Worm (Caenorhabditis elegans) whole organism, dauer: ENCODE results near the gene Y69A2AR.31.

Experiments used
- unc-62 ChIP-seq: sonication (generic microtip); optimal IDR thresholded peaks from 2 replicates; lab custom pipeline; 2017; ENCODE audit warnings: missing biosample characterization, missing genetic modification reagents, missing genetic modification characterization

Gene Y69A2AR.31

DNA sequence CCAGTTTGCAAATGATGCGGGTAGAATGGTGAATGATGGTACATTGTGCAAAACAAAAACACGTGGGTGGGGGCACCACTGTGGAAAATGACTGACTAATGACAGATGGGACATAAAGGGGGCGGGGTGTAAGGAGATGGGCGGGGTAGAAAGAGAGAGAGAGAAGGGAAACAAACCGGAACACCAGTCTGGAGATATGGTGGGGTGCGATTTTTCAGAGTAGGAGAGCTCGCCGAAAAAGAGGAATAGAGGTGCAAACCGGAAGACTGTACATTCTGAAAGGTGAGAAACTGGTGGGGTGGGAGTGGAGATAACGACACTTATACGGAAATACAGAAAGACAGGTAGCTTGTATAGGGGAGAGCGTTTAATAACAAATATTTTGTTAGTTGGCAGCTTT lies 35.6 kb downstream of the Y69A2AR.31 start, which contains the start of gene ngn-1:
TSS of gene ngn-1 (minus strand) at position 101 of the 400 bp plus-strand sequence.
- no peak for TF ChIP-seq unc-62 (GFP tag; lab: Kevin White, UChicago)

DNA sequence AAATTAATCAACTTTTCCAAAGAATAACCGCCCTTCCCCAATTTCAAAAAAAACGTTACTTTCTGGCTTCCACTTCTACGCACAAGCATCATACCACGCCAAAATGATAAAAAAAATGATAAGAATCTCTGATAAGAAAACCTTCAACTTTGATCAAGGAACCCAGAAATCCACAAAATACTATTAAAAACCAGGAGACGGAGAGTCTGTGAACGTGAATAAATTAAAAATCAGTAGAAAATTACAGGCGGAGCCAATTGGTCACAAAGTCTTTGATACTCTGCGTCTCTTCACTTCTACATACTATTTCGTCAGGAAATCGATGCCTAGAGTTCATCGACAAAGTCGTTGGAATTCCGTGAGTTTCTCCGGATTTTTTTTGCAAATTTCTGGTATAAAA lies 45.2 kb downstream of the Y69A2AR.31 start, which contains the start of gene smf-3:
TSS of gene smf-3 (plus strand) at position 259 of the 400 bp plus-strand sequence.
- TF ChIP-seq unc-62 (GFP tag; lab: Kevin White, UChicago) = no peak

DNA sequence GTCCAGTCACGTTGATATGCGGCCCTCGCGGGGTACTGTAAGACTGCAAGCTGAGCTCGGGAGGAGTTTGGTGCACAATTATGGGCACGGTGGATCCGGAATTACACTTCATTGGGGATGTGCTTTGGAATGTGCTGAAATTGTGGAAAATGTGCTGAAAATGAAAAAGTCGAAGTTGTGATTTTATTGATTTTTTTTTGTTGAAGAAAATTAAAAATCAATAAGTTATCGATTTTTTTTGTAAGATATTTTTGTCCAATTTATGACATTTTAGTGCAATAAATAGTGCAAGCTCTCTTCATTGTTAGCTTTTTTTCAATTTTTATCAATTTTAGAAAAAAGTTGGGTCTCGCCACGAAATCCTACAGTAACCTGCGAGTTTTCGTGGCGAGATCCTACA lies 47.0 kb downstream of the Y69A2AR.31 start:
- TF ChIP-seq unc-62 (GFP tag; lab: Kevin White, UChicago) = no peak

DNA sequence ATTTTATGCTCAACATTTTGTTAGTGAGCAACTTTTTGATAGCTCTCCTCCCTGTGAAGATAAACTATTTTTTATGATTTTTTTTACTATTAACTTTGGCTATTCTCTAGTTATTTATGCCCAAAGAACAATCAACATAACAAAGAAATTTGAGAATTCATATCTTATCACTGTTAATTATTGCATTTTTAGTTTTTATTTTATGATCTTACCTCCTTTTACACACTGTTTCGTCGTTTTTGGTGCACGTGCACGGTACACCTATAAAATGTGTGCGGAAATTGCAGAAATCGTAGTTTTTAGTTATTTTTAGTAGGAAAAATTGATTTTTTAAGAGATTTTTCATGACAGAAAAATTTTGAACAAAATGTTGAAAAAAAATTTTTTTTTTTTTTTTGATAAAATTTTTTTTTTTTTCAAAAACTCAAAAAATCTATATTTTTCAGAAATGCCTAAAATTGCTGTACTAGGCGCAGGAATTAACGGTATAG lies 50.0 kb downstream of the Y69A2AR.31 start, which contains the start of gene daao-1:
TSS of gene daao-1 (plus strand) at position 441 of the 491 bp plus-strand sequence.
- no peak for TF ChIP-seq unc-62 (GFP tag; lab: Kevin White, UChicago)

DNA sequence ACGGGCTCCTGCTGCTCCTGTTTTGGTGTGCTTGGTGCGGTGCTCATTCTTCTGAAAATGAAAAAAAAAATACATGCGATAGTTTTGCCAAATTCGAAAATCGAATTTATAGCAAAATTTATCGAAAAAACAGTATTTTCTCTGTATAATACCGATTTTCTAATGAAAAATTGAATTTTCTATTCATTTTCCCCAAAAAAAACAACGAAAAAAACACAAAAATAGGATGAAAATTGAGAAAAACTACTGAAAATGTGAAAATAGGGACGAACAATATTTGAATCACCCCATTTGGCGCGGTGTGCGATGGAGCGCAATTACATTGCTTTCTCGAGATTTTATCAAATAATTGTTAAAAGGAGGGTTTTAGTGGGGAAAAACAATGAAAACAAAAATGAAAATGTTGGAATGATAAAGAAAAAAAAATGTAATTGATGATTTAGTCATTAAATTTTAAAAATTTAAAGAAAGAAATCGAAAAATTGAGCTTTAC lies 50.7 kb downstream of the Y69A2AR.31 start, which contains the start of gene Y69A2AR.28:
TSS of gene Y69A2AR.28 (minus strand) at position 51 of the 493 bp plus-strand sequence.
- no peak for TF ChIP-seq unc-62 (GFP tag; lab: Kevin White, UChicago)

DNA sequence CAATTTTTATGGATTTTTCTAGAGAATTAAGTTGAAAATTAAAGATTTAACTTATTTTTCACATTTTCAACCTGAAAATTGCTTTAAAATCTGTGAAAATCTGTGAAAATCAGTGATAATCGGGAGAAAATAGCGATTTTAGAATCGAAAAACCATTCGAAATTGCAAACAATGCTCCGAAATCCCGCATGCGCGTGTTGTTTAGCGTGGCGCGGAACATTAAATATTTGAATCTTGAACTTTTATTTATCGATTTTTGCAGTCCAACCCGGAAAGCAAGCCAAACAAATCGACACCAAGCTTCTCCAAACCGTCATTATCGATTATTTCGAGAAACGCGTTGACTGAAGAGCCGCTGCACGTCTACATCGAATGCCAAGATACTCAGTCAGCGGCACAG lies 52.8 kb downstream of the Y69A2AR.31 start:
- no peak for TF ChIP-seq unc-62 (GFP tag; lab: Kevin White, UChicago)

DNA sequence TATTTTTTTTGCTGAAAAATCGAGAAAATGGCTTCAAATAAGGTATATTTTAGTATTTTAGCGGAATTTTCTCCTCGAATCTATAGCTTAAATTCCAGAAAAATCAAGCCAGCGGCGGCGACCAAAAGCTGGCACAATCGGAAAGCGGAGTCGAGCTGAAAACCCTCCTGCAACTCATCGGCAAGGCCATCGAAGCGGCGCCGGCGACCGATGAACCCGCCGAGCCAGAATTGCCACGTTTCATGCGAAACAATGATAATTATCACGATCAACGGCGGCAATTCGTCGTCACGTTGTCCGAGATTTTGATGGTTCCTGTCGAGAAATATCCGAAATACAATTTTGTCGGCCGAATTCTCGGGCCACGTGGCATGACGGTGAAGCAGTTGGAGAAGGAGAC lies 53.4 kb downstream of the Y69A2AR.31 start, which contains the start of gene Y69A2AR.32:
TSS of gene Y69A2AR.32 (plus strand) at position 28 of the 400 bp plus-strand sequence.
- TF ChIP-seq unc-62 (GFP tag; lab: Kevin White, UChicago) = no peak

DNA sequence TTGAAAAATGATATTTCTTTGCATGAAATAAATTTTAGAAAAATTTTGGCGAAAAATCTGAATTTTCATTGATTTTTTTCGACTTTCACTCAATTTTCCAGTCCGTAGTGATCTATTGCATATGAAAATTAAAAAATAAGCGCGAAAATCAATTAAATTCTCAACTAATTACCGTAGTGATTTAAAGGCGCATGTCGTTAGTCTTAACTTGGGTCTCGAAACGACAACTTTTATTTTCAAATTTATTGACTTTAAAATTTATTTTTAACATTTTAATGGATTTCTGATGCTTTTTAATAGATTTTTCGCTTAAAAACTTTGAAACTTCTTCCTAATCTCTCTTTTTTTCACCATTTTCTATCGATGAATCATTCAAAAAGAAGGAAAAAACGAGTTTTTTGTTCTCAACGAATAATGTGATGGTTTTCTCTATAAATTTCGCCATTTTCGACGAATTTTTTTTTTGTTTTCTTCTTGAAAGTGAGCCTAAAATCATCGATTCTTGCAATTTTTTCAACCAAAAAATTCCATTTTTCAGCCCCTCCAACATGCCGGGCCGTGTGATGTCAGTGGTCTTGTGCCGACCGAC lies 56.2 kb downstream of the Y69A2AR.31 start, which contains the start of gene vamp-7:
TSS of gene vamp-7 (plus strand) at position 539 of the 589 bp plus-strand sequence.
- TF ChIP-seq unc-62 (GFP tag; lab: Kevin White, UChicago) = no peak

DNA sequence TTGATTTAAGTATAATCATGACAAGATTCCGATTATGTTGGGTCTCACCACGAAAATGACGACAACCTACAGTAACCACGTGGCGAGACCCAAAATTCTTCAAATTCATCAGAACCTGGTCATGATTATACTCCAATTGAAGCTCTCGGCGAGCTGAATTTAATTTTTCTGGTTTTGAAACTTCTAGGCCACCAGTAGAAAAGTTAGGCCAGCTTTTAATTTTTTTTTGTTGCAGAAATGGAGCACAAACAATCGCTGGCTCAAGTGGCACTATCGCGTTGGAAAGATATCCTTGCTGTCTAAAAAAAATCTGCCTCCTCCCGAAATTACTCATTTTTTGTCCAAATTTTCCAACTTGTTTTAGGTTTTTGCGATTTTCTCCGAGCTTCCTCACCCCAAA lies 57.2 kb downstream of the Y69A2AR.31 start:
- no peak for TF ChIP-seq unc-62 (GFP tag; lab: Kevin White, UChicago)

DNA sequence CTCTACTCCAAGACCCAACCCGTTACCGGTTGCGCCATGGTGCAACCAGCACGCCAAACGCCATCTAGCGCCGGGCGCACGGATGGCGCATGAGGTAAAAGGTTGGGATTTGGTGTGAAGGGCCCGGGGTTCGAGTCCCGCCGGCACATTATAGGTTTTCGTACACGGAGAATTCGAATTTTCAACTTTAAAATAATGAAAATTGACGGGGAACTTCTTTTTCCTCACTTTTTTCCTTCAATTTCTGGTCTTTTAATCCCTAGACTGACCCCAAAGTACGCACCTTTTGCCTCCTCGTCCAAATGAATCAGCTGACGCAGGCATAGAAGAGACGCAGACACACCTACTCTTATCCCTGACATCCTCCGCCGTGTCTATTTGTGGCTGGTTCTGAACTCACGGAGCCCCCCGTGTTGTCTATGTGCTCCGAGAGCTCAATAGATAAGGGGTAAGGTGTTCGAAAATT lies 60.2 kb downstream of the Y69A2AR.31 start:
- TF ChIP-seq unc-62 (GFP tag; lab: Kevin White, UChicago) = no peak

DNA sequence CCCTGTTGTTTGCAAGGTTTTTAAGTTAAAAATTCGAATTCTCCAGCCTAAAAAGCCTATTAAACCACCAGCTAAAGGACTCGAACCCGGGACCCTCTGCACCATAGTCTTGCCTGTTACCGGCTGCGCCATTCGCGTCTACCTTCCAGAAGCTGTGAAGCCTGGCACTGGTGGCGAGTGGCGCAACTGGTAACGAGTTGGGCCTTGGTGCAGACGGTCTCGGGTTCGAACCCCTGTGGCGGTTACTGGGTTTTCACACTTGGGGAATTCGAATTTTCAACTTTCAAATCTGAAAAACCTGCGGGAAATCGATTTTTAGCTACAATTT lies 61.0 kb downstream of the Y69A2AR.31 start:
- TF ChIP-seq unc-62 (GFP tag; lab: Kevin White, UChicago) = no peak

DNA sequence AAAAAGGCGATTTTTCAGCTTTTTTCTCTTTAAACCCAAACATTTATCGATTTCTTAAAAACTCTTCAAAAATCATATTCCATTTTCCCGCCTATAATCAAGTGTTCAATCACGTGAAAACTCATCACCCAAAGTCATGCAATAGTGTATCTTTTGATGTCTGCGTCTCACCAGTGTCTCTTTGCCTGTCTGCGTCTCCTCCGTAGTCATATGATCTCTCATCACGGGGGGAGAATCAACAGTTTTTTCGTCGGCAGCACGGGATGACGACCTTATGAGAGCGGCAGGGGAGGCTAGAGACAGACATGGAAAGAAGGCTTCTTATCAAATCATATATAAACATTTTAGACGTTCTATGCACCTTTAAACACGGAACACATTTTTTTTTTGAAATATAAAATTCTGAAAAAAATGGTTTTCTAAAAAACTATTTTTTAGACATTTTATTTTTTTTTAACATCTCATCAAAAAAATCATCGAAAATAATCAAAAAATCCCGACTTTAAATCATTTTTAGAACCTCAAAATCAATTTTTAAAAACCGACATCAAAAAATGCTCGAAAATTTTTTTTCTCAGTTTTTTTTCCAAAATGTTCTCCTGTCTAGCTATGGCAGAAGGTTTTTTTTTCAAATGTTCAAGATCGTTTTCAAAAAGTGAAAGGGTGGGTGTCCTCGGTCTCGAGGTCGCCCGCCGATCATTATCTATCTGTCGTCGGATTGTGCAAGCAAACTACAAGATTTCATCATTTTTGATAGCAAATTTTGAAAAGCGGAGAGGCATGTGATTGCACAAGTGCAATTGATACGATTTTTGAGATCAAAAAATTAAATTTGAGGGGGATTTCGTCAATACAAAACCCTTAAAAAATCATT lies 61.6 kb downstream of the Y69A2AR.31 start:
- TF ChIP-seq unc-62 (GFP tag; lab: Kevin White, UChicago) = no peak

DNA sequence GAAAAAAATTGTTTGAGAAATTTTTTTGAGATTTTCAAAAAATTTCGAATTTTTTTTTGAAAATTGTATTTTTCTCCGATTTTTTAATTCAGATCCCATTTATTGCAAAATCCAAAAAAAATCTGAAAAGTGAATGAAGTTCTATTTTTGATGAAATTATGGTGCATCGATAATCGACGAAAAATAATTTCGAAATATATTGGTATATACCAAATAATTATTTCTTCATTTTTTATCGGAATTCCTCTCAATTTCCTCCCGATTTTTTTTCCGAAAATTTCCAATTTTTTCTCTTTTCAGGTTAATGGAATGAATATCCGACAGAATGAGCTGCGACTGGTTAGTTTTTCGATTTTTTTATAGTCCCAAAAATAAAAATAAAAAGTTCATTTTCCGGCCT lies 63.0 kb downstream of the Y69A2AR.31 start, which contains the start of gene epg-9:
TSS of gene epg-9 (plus strand) at position 301 of the 400 bp plus-strand sequence.
- TF ChIP-seq unc-62 (GFP tag; lab: Kevin White, UChicago) = no peak
